Fruit fly (Drosophila melanogaster) whole organism: ENCODE data around the gene Or22b.

Experiments
- CG8478 ChIP-seq: fragments of >200 bp; optimal IDR thresholded peaks from 2 replicates; lab custom pipeline; 2018; ENCODE audit warnings: inconsistent platforms
- psq ChIP-seq: fragments of >200 bp; optimal IDR thresholded peaks from 2 replicates; lab custom pipeline; 2017

DNA sequence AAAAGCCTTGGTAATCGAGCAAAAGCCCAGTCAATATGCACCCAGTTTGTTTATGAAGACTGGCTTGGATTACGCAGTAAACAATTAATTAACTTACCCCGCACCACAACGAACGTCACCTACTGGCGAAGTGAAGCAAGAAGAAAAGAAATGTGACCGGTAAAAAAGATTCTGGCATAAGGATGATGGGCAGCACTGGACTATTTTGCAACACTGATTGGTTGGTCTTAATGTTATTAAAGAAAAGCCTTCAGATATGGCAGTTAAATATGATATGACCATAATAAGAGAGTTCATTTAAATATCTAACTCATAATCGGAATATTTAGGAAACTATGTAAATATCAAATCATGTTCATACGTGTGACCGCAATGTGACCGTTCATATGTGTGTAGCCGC is 22.2 kb upstream of the Or22b start, which contains the start of gene CG18131:
- TF ChIP-seq psq (lab: Kevin White, UChicago): no peak
- no peak for TF ChIP-seq CG8478 (lab: Kevin White, UChicago)
